Worm (Caenorhabditis elegans): ENCODE measurements around the gene nhr-167.
"Not testable (repeated sequence)": the region's sequence is repeated elsewhere in the genome, so short reads cannot be mapped to it uniquely, and the experiment has no call there.

Gene nhr-167

ce11 chrX:11965663-11966304 is 16.1 kb downstream of the nhr-167 start, which contains the start of gene sams-1:
Gene sams-1, plus strand, starts transcription at chrX:11965962.
- TF ChIP-seq bed-3 (GFP tag; optimal IDR thresholded peaks at IDR 0.05) (no peak), M03D4.4 (tag; optimal IDR thresholded peaks at IDR 0.05) (no peak), elt-1 (tag; optimal IDR thresholded peaks at IDR 0.05; ENCODE audit: borderline replicate concordance, insufficient read depth) (peak; percentile 75)

- TF ChIP-seq elt-1 (tag; optimal IDR thresholded peaks at IDR 0.05; ENCODE audit: borderline replicate concordance, insufficient read depth), result no peak
- no peak for TF ChIP-seq M03D4.4 (tag; optimal IDR thresholded peaks at IDR 0.05)
- TF ChIP-seq bed-3 (GFP tag; optimal IDR thresholded peaks at IDR 0.05), result no peak
- no peak for TF ChIP-seq lin-32 (GFP tag; optimal IDR thresholded peaks at IDR 0.05)
- TF ChIP-seq flh-1 (GFP tag; optimal IDR thresholded peaks at IDR 0.05), result no peak
- no peak for TF ChIP-seq tbx-8 (GFP tag; optimal IDR thresholded peaks at IDR 0.05)
- no peak for TF ChIP-seq unc-120 (tag; optimal IDR thresholded peaks at IDR 0.05; ENCODE audit: poor library complexity, severe bottlenecking)
- no peak for TF ChIP-seq snpc-4 (tag; optimal IDR thresholded peaks at IDR 0.05)
- TF ChIP-seq sem-2 (GFP tag; optimal IDR thresholded peaks at IDR 0.05), result no peak
Measured at ce11 chrX:11965163-11965562, 16.7 kb downstream of the nhr-167 start.

- no peak for TF ChIP-seq mep-1 (tag; optimal IDR thresholded peaks at IDR 0.05)
- TF ChIP-seq M03D4.4 (tag; optimal IDR thresholded peaks at IDR 0.05), result no peak
- no peak for TF ChIP-seq ceh-83 (GFP tag; optimal IDR thresholded peaks at IDR 0.05)
- TF ChIP-seq sptf-1 (tag; optimal IDR thresholded peaks at IDR 0.05), result no peak
- TF ChIP-seq ztf-11 (tag; optimal IDR thresholded peaks at IDR 0.05), result no peak
- TF ChIP-seq flh-1 (GFP tag; optimal IDR thresholded peaks at IDR 0.05), result no peak
- no peak for TF ChIP-seq blmp-1 (tag; optimal IDR thresholded peaks at IDR 0.05)
- TF ChIP-seq unc-62 (GFP tag; optimal IDR thresholded peaks at IDR 0.05), result no peak
- TF ChIP-seq cnd-1 (tag; optimal IDR thresholded peaks at IDR 0.05), result no peak
- no peak for TF ChIP-seq nhr-76 (tag; optimal IDR thresholded peaks at IDR 0.05)
- no peak for TF ChIP-seq ham-2 (GFP tag; optimal IDR thresholded peaks at IDR 0.05)
Measured at ce11 chrX:11964555-11964954, 17.3 kb downstream of the nhr-167 start.

ce11 chrX:11963659-11964058 is 18.2 kb downstream of the nhr-167 start:
- TF ChIP-seq unc-62 (GFP tag; optimal IDR thresholded peaks at IDR 0.05) (peak; percentile 21), bed-3 (GFP tag; optimal IDR thresholded peaks at IDR 0.05) (no peak), elt-1 (tag; optimal IDR thresholded peaks at IDR 0.05; ENCODE audit: borderline replicate concordance, insufficient read depth) (peak; percentile 91), ceh-83 (GFP tag; optimal IDR thresholded peaks at IDR 0.05) (no peak)

ce11 chrX:11962050-11962788 is 19.7 kb downstream of the nhr-167 start:
- TF ChIP-seq sem-2 (GFP tag; optimal IDR thresholded peaks at IDR 0.05) (no peak), elt-1 (tag; optimal IDR thresholded peaks at IDR 0.05; ENCODE audit: borderline replicate concordance, insufficient read depth) (no peak), nhr-28 (tag; optimal IDR thresholded peaks at IDR 0.05) (no peak), mep-1 (tag; optimal IDR thresholded peaks at IDR 0.05) (no peak), hlh-1 (tag; optimal IDR thresholded peaks at IDR 0.05) (no peak), flh-1 (GFP tag; optimal IDR thresholded peaks at IDR 0.05) (no peak), pha-4 (tag; optimal IDR thresholded peaks at IDR 0.05) (no peak), mab-5 (tag; optimal IDR thresholded peaks at IDR 0.05) (no peak), nhr-76 (tag; optimal IDR thresholded peaks at IDR 0.05) (no peak), tbx-8 (GFP tag; optimal IDR thresholded peaks at IDR 0.05) (no peak), sptf-1 (tag; optimal IDR thresholded peaks at IDR 0.05) (no peak), lin-13 (tag; optimal IDR thresholded peaks at IDR 0.05) (no peak), nhr-12 (tag; optimal IDR thresholded peaks at IDR 0.05) (no peak), ceh-43 (GFP tag; optimal IDR thresholded peaks at IDR 0.05) (no peak), snpc-4 (tag; optimal IDR thresholded peaks at IDR 0.05) (no peak), ceh-83 (GFP tag; optimal IDR thresholded peaks at IDR 0.05) (no peak), unc-120 (tag; optimal IDR thresholded peaks at IDR 0.05; ENCODE audit: poor library complexity, severe bottlenecking) (no peak)

- not testable (repeated sequence) for TF ChIP-seq lin-32, sem-2, drap-1 (GFP tag; optimal IDR thresholded peaks at IDR 0.05)
Measured at ce11 chrX:11961103-11961502, 20.8 kb downstream of the nhr-167 start, which contains the start of gene C49F5.13. Gene C49F5.13, plus strand, starts transcription at chrX:11961403.
